Fruit fly (Drosophila melanogaster): Measurements from ENCODE around the gene CG9154.
A peak's percentile ranks its signal among the peaks of the same experiment; 100 is the strongest.

The CG9154 gene

dm6 chr2L:6048542-6048941, 21.9 kb downstream of the CG9154 start, which contains the start of the genes CG34179 and slmo (continued):
- TF ChIP-seq CG4730 (GFP tag; IDR thresholded peaks at IDR 0.05) (no peak), CG14441 (GFP tag; IDR thresholded peaks at IDR 0.05) (no peak), MBD-R2 (GFP tag; IDR thresholded peaks at IDR 0.05) (peak; percentile 85), Dp (GFP tag; optimal IDR thresholded peaks at IDR 0.05) (peak; percentile 37), CG14710 (tag; optimal IDR thresholded peaks at IDR 0.05) (peak; percentile 99), bbx (GFP tag; IDR thresholded peaks at IDR 0.05; ENCODE audit: partially characterized antibody) (peak; percentile 40; the same call in 1 of the 2 replicates), Bdp1 (GFP tag; optimal IDR thresholded peaks at IDR 0.05) (no peak), Dref (GFP tag; IDR thresholded peaks at IDR 0.05) (peak; percentile 66), Scr (GFP tag; IDR thresholded peaks at IDR 0.05; ENCODE audit: partially characterized antibody) (peak; percentile 30; the same call in 1 of the 2 replicates), CG9437 (GFP tag; optimal IDR thresholded peaks at IDR 0.05) (no peak), HmgZ (tag; optimal IDR thresholded peaks at IDR 0.05) (no peak), Sin3A (optimal IDR thresholded peaks at IDR 0.05) (peak; percentile 13), Asciz (GFP tag; optimal IDR thresholded peaks at IDR 0.05) (no peak), CG3281 (GFP tag; optimal IDR thresholded peaks at IDR 0.05) (no peak), br (optimal IDR thresholded peaks at IDR 0.05) (no peak), CG4617 (GFP tag; optimal IDR thresholded peaks at IDR 0.05; ENCODE audit: borderline replicate concordance) (peak; percentile 32), chm (GFP tag; IDR thresholded peaks at IDR 0.05) (no peak), E2f1 (GFP tag; IDR thresholded peaks at IDR 0.05) (no peak), onecut (GFP tag; IDR thresholded peaks at IDR 0.05) (peak; percentile 48; the same call in 1 of the 2 replicates), B-H1 (GFP tag; IDR thresholded peaks at IDR 0.05) (no peak), crp (GFP tag; optimal IDR thresholded peaks at IDR 0.05) (peak; percentile 2 to 90), E2f2 (GFP tag; IDR thresholded peaks at IDR 0.05) (peak; percentile 52), tx (GFP tag; optimal IDR thresholded peaks at IDR 0.05) (no peak), CG14965 (GFP tag; optimal IDR thresholded peaks at IDR 0.05; ENCODE audit: borderline replicate concordance) (no peak), unpg (GFP tag; optimal IDR thresholded peaks at IDR 0.05) (no peak), CG10267 (tag; optimal IDR thresholded peaks at IDR 0.05) (no peak), CG16813 (GFP tag; IDR thresholded peaks at IDR 0.05; ENCODE audit: partially characterized antibody) (peak; percentile 22; the same call in 2 of the 3 replicates), CG34224 (GFP tag; IDR thresholded peaks at IDR 0.05; ENCODE audit: partially characterized antibody) (0 out of 3 replicates have a peak, but pooled peaks have one; percentile 15)

dm6 chr2L:6047528-6048160, 22.8 kb downstream of the CG9154 start, which contains the start of gene IPIP:
TSS of gene IPIP (plus strand) at chr2L:6048002.
- peak; percentile 57 for TF ChIP-seq Bdp1 (GFP tag; optimal IDR thresholded peaks at IDR 0.05)
- no peak for TF ChIP-seq Oaz (GFP tag; IDR thresholded peaks at IDR 0.05)
- no peak for TF ChIP-seq ERR (GFP tag; optimal IDR thresholded peaks at IDR 0.05)
- no peak for TF ChIP-seq D (optimal IDR thresholded peaks at IDR 0.05)
- no peak for TF ChIP-seq D (GFP tag; optimal IDR thresholded peaks at IDR 0.05)
- peak; percentile 18; the same call in 1 of the 2 replicates for TF ChIP-seq CG14667 (GFP tag; IDR thresholded peaks at IDR 0.05)
- TF ChIP-seq CHES-1-like (GFP tag; optimal IDR thresholded peaks at IDR 0.05), result no peak
- TF ChIP-seq CrebB (tag; optimal IDR thresholded peaks at IDR 0.05), result no peak
- TF ChIP-seq CG12769 (tag; optimal IDR thresholded peaks at IDR 0.05), result peak; percentile 31
- TF ChIP-seq tio (GFP tag; optimal IDR thresholded peaks at IDR 0.05), result no peak
- peak; percentile 66 for TF ChIP-seq ftz-f1 (GFP tag; optimal IDR thresholded peaks at IDR 0.05)
- TF ChIP-seq CG11723 (GFP tag; optimal IDR thresholded peaks at IDR 0.05), result no peak
- no peak for TF ChIP-seq Six4 (GFP tag; optimal IDR thresholded peaks at IDR 0.05)
- peak; percentile 58 for TF ChIP-seq chm (GFP tag; IDR thresholded peaks at IDR 0.05)
- peak in 1 of 2 experiments; percentile 3 for TF ChIP-seq bsh (GFP tag; optimal IDR thresholded peaks at IDR 0.05)
- no peak for TF ChIP-seq vfl (GFP tag; optimal IDR thresholded peaks at IDR 0.05)
- no peak for TF ChIP-seq CG4707 (GFP tag; optimal IDR thresholded peaks at IDR 0.05)
- no peak for TF ChIP-seq CG5180 (GFP tag; optimal IDR thresholded peaks at IDR 0.05)
- peak; percentile 34 for TF ChIP-seq Sin3A (optimal IDR thresholded peaks at IDR 0.05)
- no peak for TF ChIP-seq Dip2 (GFP tag; IDR thresholded peaks at IDR 0.05)
- peak; percentile 63; the same call in 1 of the 4 replicates for TF ChIP-seq Gug (GFP tag; IDR thresholded peaks at IDR 0.05)
- TF ChIP-seq CG4854 (GFP tag; optimal IDR thresholded peaks at IDR 0.05), result no peak
- no peak for TF ChIP-seq CG2202 (tag; optimal IDR thresholded peaks at IDR 0.05)
- no peak for TF ChIP-seq Oli (tag; optimal IDR thresholded peaks at IDR 0.05)
- peak; percentile 6 for TF ChIP-seq Mad (GFP tag; optimal IDR thresholded peaks at IDR 0.05)
